Worm (Caenorhabditis elegans) whole organism, L4 larva: Measurements from ENCODE around the gene T09B9.5.

Source experiments
- D1046.2 ChIP-seq: fragments of 200-800 bp; sonication (Bioruptor generic); IDR thresholded peaks from 2 replicates; pipeline ENCODE4 v1.3.6; 2022; ENCODE audit warnings: missing genetic modification characterization, missing compliant biosample characterization
- F26F4.8 ChIP-seq: fragments of 200-800 bp; sonication (Bioruptor generic); conservative IDR thresholded peaks from 2 replicates; pipeline ENCODE4 v1.3.6; 2022; ENCODE audit warnings: missing genetic modification characterization, missing compliant biosample characterization
- F37D6.2 ChIP-seq: sonication (generic microtip); optimal IDR thresholded peaks from 2 replicates; lab custom pipeline; 2016; ENCODE audit warnings: mild to moderate bottlenecking, missing genetic modification characterization, missing compliant biosample characterization
- F49E8.2 ChIP-seq: sonication (generic microtip); optimal IDR thresholded peaks from 2 replicates; lab custom pipeline; 2016; ENCODE audit warnings: missing compliant biosample characterization, mild to moderate bottlenecking, missing genetic modification characterization, borderline replicate concordance
- T20F7.1 ChIP-seq: fragments of 200-800 bp; sonication (Bioruptor generic); optimal IDR thresholded peaks from 2 replicates; lab custom pipeline; 2018; ENCODE audit warnings: mild to moderate bottlenecking, missing genetic modification characterization, missing compliant biosample characterization
- Y105C5A.15 ChIP-seq: fragments of 200-800 bp; sonication (Bioruptor generic); IDR thresholded peaks from 2 replicates; pipeline ENCODE4 v1.3.6; 2022; ENCODE audit warnings: missing genetic modification characterization, missing compliant biosample characterization
- Y48G9A.11 ChIP-seq: fragments of 200-800 bp; sonication (Bioruptor generic); IDR thresholded peaks from 2 replicates; pipeline ENCODE4 v1.3.6; 2022; ENCODE audit warnings: missing genetic modification reagents, missing genetic modification characterization, missing compliant biosample characterization
- aha-1 ChIP-seq: fragments of 150-350 bp; peaks from one replicate; lab custom pipeline; 2014; ENCODE audit warnings: missing biosample characterization, missing genetic modification characterization
- ceh-20 ChIP-seq: fragments of 200-800 bp; sonication (Bioruptor generic); IDR thresholded peaks from 2 replicates; pipeline ENCODE4 v1.3.6; 2022; ENCODE audit warnings: missing genetic modification reagents, missing genetic modification characterization, missing compliant biosample characterization
- ceh-32 ChIP-seq: sonication (generic microtip); optimal IDR thresholded peaks from 2 replicates; lab custom pipeline; 2016; ENCODE audit warnings: mild to moderate bottlenecking, missing genetic modification characterization, missing compliant biosample characterization; ENCODE audit not compliant: poor library complexity
- ceh-44 ChIP-seq: fragments of 200-800 bp; sonication (Bioruptor generic); IDR thresholded peaks from 2 replicates; pipeline ENCODE4 v1.3.6; 2022; ENCODE audit warnings: missing genetic modification reagents, missing genetic modification characterization, missing compliant biosample characterization
- ceh-62 ChIP-seq: sonication (generic microtip); optimal IDR thresholded peaks from 2 replicates; lab custom pipeline; 2017; ENCODE audit warnings: missing biosample characterization, missing genetic modification characterization
- ceh-82 ChIP-seq: sonication (generic microtip); optimal IDR thresholded peaks from 2 replicates; lab custom pipeline; 2017; ENCODE audit warnings: missing biosample characterization, missing genetic modification characterization
- ces-1 ChIP-seq: fragments of 150-350 bp; sonication (generic microtip); optimal IDR thresholded peaks from 4 replicates; lab custom pipeline; 2014; ENCODE audit warnings: missing biosample characterization, missing genetic modification reagents, missing genetic modification characterization
- cey-2 ChIP-seq: sonication (generic microtip); optimal IDR thresholded peaks from 3 replicates; lab custom pipeline; 2017; ENCODE audit warnings: missing genetic modification characterization, mild to moderate bottlenecking, missing compliant biosample characterization, antibody characterized with exemption, borderline replicate concordance; ENCODE audit not compliant: insufficient read depth
- ctbp-1 ChIP-seq: fragments of 200-800 bp; sonication (Bioruptor generic); IDR thresholded peaks from 2 replicates; pipeline ENCODE4 v1.3.6; 2022; ENCODE audit warnings: missing genetic modification reagents, missing genetic modification characterization, missing compliant biosample characterization
- daf-16 ChIP-seq, 3 experiments: sonication (generic microtip); optimal IDR thresholded peaks; 2 replicates each; lab custom pipeline; 2016 to 2017; ENCODE audit warnings: missing genetic modification characterization in 3 of 3, missing genetic modification reagents in 3 of 3, mild to moderate bottlenecking in 2 of 3, missing compliant biosample characterization in 2 of 3, missing biosample characterization in 1 of 3, moderate library complexity in 1 of 3
- dmd-6 ChIP-seq: fragments of 200-800 bp; sonication (Bioruptor generic); IDR thresholded peaks from 2 replicates; pipeline ENCODE4 v1.3.6; 2022; ENCODE audit warnings: missing genetic modification reagents, missing genetic modification characterization, missing compliant biosample characterization
- dpl-1 ChIP-seq: fragments of 150-350 bp; optimal IDR thresholded peaks from 2 replicates; lab custom pipeline; 2014; ENCODE audit warnings: missing biosample characterization, missing genetic modification reagents, missing genetic modification characterization
- egl-43 ChIP-seq: fragments of 200-800 bp; sonication (Bioruptor generic); IDR thresholded peaks from 2 replicates; pipeline ENCODE4 v1.3.6; 2022; ENCODE audit warnings: missing genetic modification reagents, missing genetic modification characterization, missing compliant biosample characterization
- gei-8 ChIP-seq: fragments of 200-800 bp; sonication (Bioruptor generic); optimal IDR thresholded peaks from 2 replicates; lab custom pipeline; 2018; ENCODE audit warnings: mild to moderate bottlenecking, missing genetic modification characterization, missing compliant biosample characterization
- hlh-11 ChIP-seq: fragments of 200-800 bp; sonication (Bioruptor generic); optimal IDR thresholded peaks from 2 replicates; lab custom pipeline; 2018; ENCODE audit warnings: mild to moderate bottlenecking, missing genetic modification characterization, missing compliant biosample characterization
- hlh-30 ChIP-seq: sonication (generic microtip); optimal IDR thresholded peaks from 2 replicates; lab custom pipeline; 2017; ENCODE audit warnings: antibody characterized with exemption, mild to moderate bottlenecking, missing genetic modification characterization, missing compliant biosample characterization; ENCODE audit not compliant: insufficient read depth
- hmg-1.1 ChIP-seq: fragments of 200-800 bp; sonication (Bioruptor generic); IDR thresholded peaks from 2 replicates; pipeline ENCODE4 v1.3.6; 2022; ENCODE audit warnings: missing genetic modification reagents, missing genetic modification characterization, missing compliant biosample characterization
- lim-7 ChIP-seq: fragments of 200-800 bp; sonication (Bioruptor generic); IDR thresholded peaks from 2 replicates; pipeline ENCODE4 v1.3.6; 2022; ENCODE audit warnings: missing genetic modification characterization, missing compliant biosample characterization
- lin-13 ChIP-seq: fragments of 150-350 bp; optimal IDR thresholded peaks from 2 replicates; lab custom pipeline; 2014; ENCODE audit warnings: missing biosample characterization, missing genetic modification reagents, missing genetic modification characterization
- lin-29 ChIP-seq: fragments of 200-800 bp; sonication (Bioruptor generic); IDR thresholded peaks from 2 replicates; pipeline ENCODE4 v1.3.6; 2022; ENCODE audit warnings: missing genetic modification reagents, missing genetic modification characterization, missing compliant biosample characterization
- lin-39 ChIP-seq: fragments of 150-350 bp; optimal IDR thresholded peaks from 2 replicates; lab custom pipeline; 2014; ENCODE audit warnings: missing biosample characterization, missing genetic modification reagents, missing genetic modification characterization
- lir-3 ChIP-seq: sonication (generic microtip); optimal IDR thresholded peaks from 2 replicates; lab custom pipeline; 2016; ENCODE audit warnings: mild to moderate bottlenecking, missing genetic modification characterization, missing compliant biosample characterization
- mdl-1 ChIP-seq, 2 experiments: fragments of 150-350 bp in 1 of 2; sonication (generic microtip) in 1 of 2; optimal IDR thresholded peaks; 2 replicates each; lab custom pipeline; 2014 to 2017; ENCODE audit warnings: missing biosample characterization in 2 of 2, missing genetic modification characterization in 2 of 2
- mdt-29 ChIP-seq: fragments of 200-800 bp; sonication (Bioruptor generic); IDR thresholded peaks from 2 replicates; pipeline ENCODE4 v1.3.6; 2022; ENCODE audit warnings: missing genetic modification reagents, missing genetic modification characterization, missing compliant biosample characterization
- mep-1 ChIP-seq: fragments of 150-350 bp; sonication (generic microtip); optimal IDR thresholded peaks from 3 replicates; lab custom pipeline; 2014; ENCODE audit warnings: missing biosample characterization, missing genetic modification characterization
- mxl-2 ChIP-seq: fragments of 200-800 bp; sonication (Bioruptor generic); conservative IDR thresholded peaks from 2 replicates; pipeline ENCODE4 v1.3.6; 2022; ENCODE audit warnings: missing genetic modification reagents, missing genetic modification characterization, missing compliant biosample characterization
- mxl-3 ChIP-seq: fragments of 200-800 bp; sonication (Bioruptor generic); optimal IDR thresholded peaks from 2 replicates; lab custom pipeline; 2018; ENCODE audit warnings: mild to moderate bottlenecking, missing genetic modification characterization, missing compliant biosample characterization
- nhr-102 ChIP-seq: sonication (generic microtip); optimal IDR thresholded peaks from 2 replicates; lab custom pipeline; 2016; ENCODE audit warnings: mild to moderate bottlenecking, missing genetic modification characterization, moderate library complexity, missing compliant biosample characterization
- nhr-11 ChIP-seq: fragments of 150-350 bp; optimal IDR thresholded peaks from 2 replicates; lab custom pipeline; 2014; ENCODE audit warnings: missing biosample characterization, missing genetic modification characterization
- nhr-6 ChIP-seq: fragments of 150-350 bp; optimal IDR thresholded peaks from 2 replicates; lab custom pipeline; 2014; ENCODE audit warnings: missing biosample characterization, missing genetic modification characterization
- pqm-1 ChIP-seq: sonication (generic microtip); optimal IDR thresholded peaks from 2 replicates; lab custom pipeline; 2017; ENCODE audit warnings: missing biosample characterization, missing genetic modification characterization
- rbr-2 ChIP-seq: sonication (generic microtip); optimal IDR thresholded peaks from 2 replicates; lab custom pipeline; 2016; ENCODE audit warnings: missing genotype, missing genetic modification characterization, missing compliant biosample characterization
- set-16 ChIP-seq: fragments of 200-800 bp; sonication (Bioruptor generic); IDR thresholded peaks from 2 replicates; pipeline ENCODE4 v1.3.6; 2022; ENCODE audit warnings: missing genetic modification reagents, missing genetic modification characterization, missing compliant biosample characterization
- snpc-4 ChIP-seq: fragments of 150-350 bp; optimal IDR thresholded peaks from 2 replicates; lab custom pipeline; 2014; ENCODE audit warnings: missing biosample characterization, missing genetic modification characterization
- tag-97 ChIP-seq: fragments of 200-800 bp; sonication (Bioruptor generic); IDR thresholded peaks from 2 replicates; pipeline ENCODE4 v1.3.6; 2022; ENCODE audit warnings: missing genetic modification characterization, missing compliant biosample characterization
- tra-1 ChIP-seq: fragments of 200-800 bp; sonication (Bioruptor generic); IDR thresholded peaks from 2 replicates; pipeline ENCODE4 v1.3.6; 2022; ENCODE audit warnings: missing genetic modification reagents, missing genetic modification characterization, missing compliant biosample characterization
- zfp-2 ChIP-seq: sonication (generic microtip); optimal IDR thresholded peaks from 2 replicates; lab custom pipeline; 2016; ENCODE audit warnings: mild to moderate bottlenecking, missing genetic modification characterization, missing compliant biosample characterization
- zip-11 ChIP-seq: fragments of 200-800 bp; sonication (Bioruptor generic); IDR thresholded peaks from 2 replicates; pipeline ENCODE4 v1.3.6; 2022; ENCODE audit warnings: missing genetic modification characterization, missing compliant biosample characterization
- ztf-11 ChIP-seq: fragments of 150-350 bp; optimal IDR thresholded peaks from 2 replicates; lab custom pipeline; 2014; ENCODE audit warnings: missing biosample characterization, missing genetic modification characterization
- ztf-7 ChIP-seq: fragments of 150-350 bp; optimal IDR thresholded peaks from 2 replicates; lab custom pipeline; 2014; ENCODE audit warnings: missing biosample characterization, missing genetic modification characterization

The T09B9.5 gene

ce11 chrX:9777481-9777880 lies at the start of gene T09B9.5:
Gene T09B9.5 (plus strand): TSS chrX:9777781.
- TF ChIP-seq F49E8.2 (tag; lab: Kevin White, UChicago): no peak
- 0 out of 2 replicates have a peak, but pooled peaks have one; percentile 69 for TF ChIP-seq tag-97
- no peak for TF ChIP-seq mdl-1 (tag; optimal IDR thresholded peaks at IDR 0.05; lab: Kevin White, UChicago)
- no peak for TF ChIP-seq ces-1 (GFP tag; lab: Kevin White, UChicago)
- TF ChIP-seq mxl-3 (GFP tag; lab: Kevin White, UChicago): no peak

- TF ChIP-seq gei-8: no peak
- peak; percentile 72 for TF ChIP-seq aha-1 (tag; lab: Kevin White, UChicago)
- no peak for TF ChIP-seq nhr-6
- no peak for TF ChIP-seq mxl-2 (GFP tag; lab: Robert Waterston, UW)
- TF ChIP-seq dpl-1 (GFP tag; lab: Kevin White, UChicago): no peak
- TF ChIP-seq zip-11 (GFP tag; lab: Robert Waterston, UW): no peak
- TF ChIP-seq hlh-30 (tag; lab: Kevin White, UChicago): no peak
- TF ChIP-seq lim-7: no peak
- TF ChIP-seq lir-3 (tag; lab: Kevin White, UChicago): no peak
Measured at ce11 chrX:9735479-9735878, 42.1 kb upstream of the T09B9.5 start.

- TF ChIP-seq nhr-102 (tag; lab: Kevin White, UChicago): no peak
- TF ChIP-seq tra-1 (GFP tag; lab: Robert Waterston, UW): no peak
- TF ChIP-seq hlh-11 (tag; lab: Kevin White, UChicago): peak; percentile 17
- no peak for TF ChIP-seq lim-7
- no peak for TF ChIP-seq ceh-62 (tag; lab: Kevin White, UChicago)
- TF ChIP-seq egl-43: peak; percentile 60; the same call in 1 of the 2 replicates
- TF ChIP-seq gei-8: no peak
- no peak for TF ChIP-seq ztf-11 (tag; lab: Kevin White, UChicago)
- peak; percentile 84 for TF ChIP-seq set-16 (GFP tag; lab: Robert Waterston, UW)
- TF ChIP-seq ceh-44 (GFP tag; lab: Robert Waterston, UW): no peak
- peak; percentile 86 for TF ChIP-seq aha-1 (tag; lab: Kevin White, UChicago)
- TF ChIP-seq hlh-30 (tag; lab: Kevin White, UChicago): peak; percentile 46
- TF ChIP-seq mdt-29 (GFP tag; lab: Robert Waterston, UW): no peak
- TF ChIP-seq daf-16 (GFP tag; optimal IDR thresholded peaks at IDR 0.05; lab: Kevin White, UChicago): no peak
- TF ChIP-seq daf-16 (tag; optimal IDR thresholded peaks at IDR 0.05; lab: Kevin White, UChicago): peak; percentile 33
- no peak for TF ChIP-seq lin-13 (GFP tag; lab: Kevin White, UChicago)
- no peak for TF ChIP-seq T20F7.1
- TF ChIP-seq Y48G9A.11 (GFP tag; lab: Robert Waterston, UW): no peak
- TF ChIP-seq snpc-4 (tag; lab: Kevin White, UChicago): no peak
- no peak for TF ChIP-seq zfp-2 (tag; lab: Kevin White, UChicago)
- peak; percentile 15 for TF ChIP-seq F37D6.2
- no peak for TF ChIP-seq Y105C5A.15 (GFP tag; lab: Robert Waterston, UW)
- no peak for TF ChIP-seq ceh-20 (GFP tag; lab: Robert Waterston, UW)
- TF ChIP-seq mdl-1 (tag; optimal IDR thresholded peaks at IDR 0.05; lab: Kevin White, UChicago): no peak
- no peak for TF ChIP-seq lin-39 (tag; lab: Kevin White, UChicago)
- no peak for TF ChIP-seq lir-3 (tag; lab: Kevin White, UChicago)
- no peak for TF ChIP-seq ceh-32
- no peak for TF ChIP-seq F26F4.8 (GFP tag; lab: Robert Waterston, UW)
- no peak for TF ChIP-seq ztf-7 (tag; lab: Kevin White, UChicago)
- 0 out of 2 replicates have a peak, but pooled peaks have one; percentile 6 for TF ChIP-seq D1046.2
- no peak for TF ChIP-seq pqm-1 (tag; lab: Kevin White, UChicago)
- peak; percentile 38 for TF ChIP-seq mep-1 (tag; lab: Kevin White, UChicago)
- TF ChIP-seq cey-2 (tag; lab: Kevin White, UChicago): no peak
- no peak for TF ChIP-seq dmd-6 (GFP tag; lab: Robert Waterston, UW)
- no peak for TF ChIP-seq lin-29 (GFP tag; lab: Robert Waterston, UW)
- TF ChIP-seq rbr-2: peak; percentile 38
- TF ChIP-seq ctbp-1 (GFP tag; lab: Robert Waterston, UW): 0 out of 2 replicates have a peak, but pooled peaks have one; percentile 24
- no peak for TF ChIP-seq nhr-11 (tag; lab: Kevin White, UChicago)
- TF ChIP-seq ceh-82 (tag; lab: Kevin White, UChicago): no peak
- peak; percentile 71 for TF ChIP-seq hmg-1.1 (GFP tag; lab: Robert Waterston, UW)
Measured at ce11 chrX:9737730-9738129, 39.9 kb upstream of the T09B9.5 start, which contains the start of gene F15G9.5. Gene F15G9.5 (minus strand): TSS chrX:9737888.
